Worm (Caenorhabditis elegans) whole organism, L3 larva: Measurements from ENCODE around the gene hlh-14.

ENCODE experiments used
- ZK546.5 ChIP-seq: sonication (generic microtip); optimal IDR thresholded peaks from 2 replicates; lab custom pipeline; 2017; ENCODE audit warnings: missing biosample characterization, missing genetic modification characterization
- aly-2 ChIP-seq: fragments of 150-350 bp; optimal IDR thresholded peaks from 2 replicates; lab custom pipeline; 2014; ENCODE audit warnings: missing biosample characterization, missing genetic modification characterization
- ama-1 ChIP-seq: fragments of 150-350 bp; optimal IDR thresholded peaks from 2 replicates; lab custom pipeline; 2018
- ceh-16 ChIP-seq: sonication (generic microtip); optimal IDR thresholded peaks from 2 replicates; lab custom pipeline; 2017; ENCODE audit warnings: missing biosample characterization, missing genetic modification characterization
- ceh-28 ChIP-seq: fragments of 150-350 bp; optimal IDR thresholded peaks from 2 replicates; lab custom pipeline; 2014; ENCODE audit warnings: missing biosample characterization, missing genetic modification reagents, missing genetic modification characterization
- ceh-82 ChIP-seq: fragments of 150-350 bp; optimal IDR thresholded peaks from 2 replicates; lab custom pipeline; 2014; ENCODE audit warnings: missing biosample characterization, missing genetic modification characterization
- ceh-9 ChIP-seq: sonication (generic microtip); optimal IDR thresholded peaks from 2 replicates; lab custom pipeline; 2018; ENCODE audit warnings: missing biosample characterization, missing genetic modification characterization
- daf-12 ChIP-seq: fragments of 150-350 bp; optimal IDR thresholded peaks from 2 replicates; lab custom pipeline; 2014; ENCODE audit warnings: missing biosample characterization, missing genetic modification reagents, missing genetic modification characterization
- egl-27 ChIP-seq: sonication (generic microtip); optimal IDR thresholded peaks from 4 replicates; lab custom pipeline; 2017; ENCODE audit warnings: missing biosample characterization, missing genetic modification reagents, missing genetic modification characterization
- egl-5 ChIP-seq: fragments of 150-350 bp; optimal IDR thresholded peaks from 2 replicates; lab custom pipeline; 2017; ENCODE audit warnings: missing biosample characterization, missing genetic modification reagents, missing genetic modification characterization, inconsistent platforms
- elt-1 ChIP-seq: fragments of 150-350 bp; optimal IDR thresholded peaks from 2 replicates; lab custom pipeline; 2014; ENCODE audit warnings: missing biosample characterization, missing genetic modification characterization
- elt-2 ChIP-seq: sonication (generic microtip); optimal IDR thresholded peaks from 2 replicates; lab custom pipeline; 2016; ENCODE audit warnings: missing genetic modification reagents, mild to moderate bottlenecking, missing genetic modification characterization, missing compliant biosample characterization
- elt-3 ChIP-seq, 3 experiments: fragments of 150-350 bp in 1 of 3; sonication (generic microtip) in 2 of 3; optimal IDR thresholded peaks; 2 replicates in 2 of 3; 4 replicates in 1 of 3; lab custom pipeline; 2014 to 2017; ENCODE audit warnings: missing biosample characterization in 3 of 3, missing genetic modification characterization in 3 of 3
- eor-1 ChIP-seq, 2 experiments: fragments of 150-350 bp; optimal IDR thresholded peaks; 2 replicates each; lab custom pipeline; 2014 to 2018; ENCODE audit warnings: missing biosample characterization in 2 of 2, missing genetic modification characterization in 2 of 2
- fkh-10 ChIP-seq: sonication (generic microtip); optimal IDR thresholded peaks from 2 replicates; lab custom pipeline; 2017; ENCODE audit warnings: missing biosample characterization, missing genetic modification reagents, missing genetic modification characterization
- fkh-2 ChIP-seq: fragments of 150-350 bp; optimal IDR thresholded peaks from 2 replicates; lab custom pipeline; 2014; ENCODE audit warnings: missing biosample characterization, missing genetic modification reagents, missing genetic modification characterization
- fos-1 ChIP-seq: fragments of 150-350 bp; optimal IDR thresholded peaks from 2 replicates; lab custom pipeline; 2014; ENCODE audit warnings: missing biosample characterization, missing genetic modification characterization
- hmg-11 ChIP-seq: sonication (generic microtip); optimal IDR thresholded peaks from 2 replicates; lab custom pipeline; 2016; ENCODE audit warnings: missing genetic modification characterization, missing compliant biosample characterization
- jun-1 ChIP-seq: fragments of 150-350 bp; optimal IDR thresholded peaks from 2 replicates; lab custom pipeline; 2014; ENCODE audit warnings: missing biosample characterization, missing genetic modification reagents, missing genetic modification characterization
- lin-39 ChIP-seq: fragments of 150-350 bp; optimal IDR thresholded peaks from 2 replicates; lab custom pipeline; 2018; ENCODE audit warnings: missing biosample characterization, missing genetic modification reagents, missing genetic modification characterization
- lsy-12 ChIP-seq: sonication (generic microtip); optimal IDR thresholded peaks from 2 replicates; lab custom pipeline; 2016; ENCODE audit warnings: mild to moderate bottlenecking, missing genetic modification characterization, missing compliant biosample characterization
- mml-1 ChIP-seq: fragments of 150-350 bp; sonication (generic microtip); optimal IDR thresholded peaks from 3 replicates; lab custom pipeline; 2014; ENCODE audit warnings: missing biosample characterization, missing genetic modification characterization
- nfya-1 ChIP-seq: sonication (generic microtip); optimal IDR thresholded peaks from 2 replicates; lab custom pipeline; 2017; ENCODE audit warnings: missing genetic modification characterization, mild to moderate bottlenecking, missing compliant biosample characterization, antibody characterized with exemption, moderate library complexity; ENCODE audit not compliant: insufficient read depth
- nhr-11 ChIP-seq: fragments of 150-350 bp; optimal IDR thresholded peaks from 2 replicates; lab custom pipeline; 2014; ENCODE audit warnings: missing biosample characterization, missing genetic modification characterization
- nhr-12 ChIP-seq: fragments of 150-350 bp; optimal IDR thresholded peaks from 2 replicates; lab custom pipeline; 2014; ENCODE audit warnings: missing biosample characterization, missing genetic modification characterization
- nhr-23 ChIP-seq: fragments of 150-350 bp; optimal IDR thresholded peaks from 2 replicates; lab custom pipeline; 2014; ENCODE audit warnings: missing biosample characterization, missing genetic modification reagents, missing genetic modification characterization
- nhr-237 ChIP-seq: fragments of 150-350 bp; optimal IDR thresholded peaks from 2 replicates; lab custom pipeline; 2014; ENCODE audit warnings: missing biosample characterization, missing genetic modification characterization
- nhr-25 ChIP-seq: sonication (generic microtip); optimal IDR thresholded peaks from 2 replicates; lab custom pipeline; 2017; ENCODE audit warnings: missing biosample characterization, missing genetic modification characterization
- nhr-28 ChIP-seq: fragments of 150-350 bp; optimal IDR thresholded peaks from 2 replicates; lab custom pipeline; 2014; ENCODE audit warnings: missing biosample characterization, missing genetic modification characterization
- nhr-67 ChIP-seq: fragments of 150-350 bp; optimal IDR thresholded peaks from 2 replicates; lab custom pipeline; 2014; ENCODE audit warnings: missing biosample characterization, missing genetic modification characterization
- nhr-76 ChIP-seq: fragments of 150-350 bp; sonication (generic microtip); optimal IDR thresholded peaks from 5 replicates; lab custom pipeline; 2014; ENCODE audit warnings: missing biosample characterization, missing genetic modification characterization
- nhr-77 ChIP-seq: fragments of 150-350 bp; optimal IDR thresholded peaks from 2 replicates; lab custom pipeline; 2014; ENCODE audit warnings: missing biosample characterization, missing genetic modification characterization
- pha-4 ChIP-seq: fragments of 150-350 bp; optimal IDR thresholded peaks from 2 replicates; lab custom pipeline; 2014; ENCODE audit warnings: missing biosample characterization, missing genetic modification reagents, missing genetic modification characterization
- pqm-1 ChIP-seq: fragments of 150-350 bp; optimal IDR thresholded peaks from 2 replicates; lab custom pipeline; 2017; ENCODE audit warnings: missing biosample characterization, missing genetic modification characterization, inconsistent platforms
- skn-1 ChIP-seq: fragments of 150-350 bp; optimal IDR thresholded peaks from 2 replicates; lab custom pipeline; 2014; ENCODE audit warnings: missing biosample characterization, missing genetic modification characterization
- snpc-4 ChIP-seq: fragments of 150-350 bp; optimal IDR thresholded peaks from 2 replicates; lab custom pipeline; 2014; ENCODE audit warnings: missing biosample characterization, missing genetic modification characterization
- tbx-2 ChIP-seq: sonication (generic microtip); optimal IDR thresholded peaks from 2 replicates; lab custom pipeline; 2016; ENCODE audit warnings: mild to moderate bottlenecking, missing genetic modification characterization, missing compliant biosample characterization
- unc-39 ChIP-seq: sonication (generic microtip); optimal IDR thresholded peaks from 4 replicates; lab custom pipeline; 2017; ENCODE audit warnings: missing biosample characterization, missing genetic modification characterization
- unc-62 ChIP-seq: fragments of 150-350 bp; sonication (generic microtip); optimal IDR thresholded peaks from 4 replicates; lab custom pipeline; 2014; ENCODE audit warnings: missing biosample characterization, missing genetic modification reagents, missing genetic modification characterization
- zag-1 ChIP-seq: fragments of 150-350 bp; optimal IDR thresholded peaks from 2 replicates; lab custom pipeline; 2014; ENCODE audit warnings: missing biosample characterization, missing genetic modification characterization
- ztf-11 ChIP-seq: fragments of 150-350 bp; optimal IDR thresholded peaks from 2 replicates; lab custom pipeline; 2014; ENCODE audit warnings: missing biosample characterization, missing genetic modification characterization
- ztf-4 ChIP-seq: fragments of 150-350 bp; optimal IDR thresholded peaks from 2 replicates; lab custom pipeline; 2014; ENCODE audit warnings: missing biosample characterization, missing genetic modification characterization

The hlh-14 gene

ce11 chrII:5779866-5780265 is 41.2 kb upstream of the hlh-14 start:
- TF ChIP-seq ZK546.5 (tag; lab: Kevin White, UChicago) (no peak), nfya-1 (tag; lab: Kevin White, UChicago) (peak; percentile 51), ceh-9 (tag; lab: Kevin White, UChicago) (no peak), aly-2 (no peak), nhr-12 (tag; lab: Kevin White, UChicago) (no peak), fkh-10 (GFP tag; lab: Kevin White, UChicago) (peak; percentile 21), ceh-82 (tag; lab: Kevin White, UChicago) (no peak), snpc-4 (tag; lab: Kevin White, UChicago) (no peak), ceh-28 (tag; lab: Kevin White, UChicago) (no peak), egl-5 (tag; lab: Kevin White, UChicago) (no peak), elt-2 (tag; lab: Kevin White, UChicago) (no peak), mml-1 (tag; lab: Kevin White, UChicago) (no peak), egl-27 (tag; lab: Kevin White, UChicago) (no peak), daf-12 (tag; lab: Kevin White, UChicago) (no peak), nhr-67 (tag; lab: Kevin White, UChicago) (no peak), unc-62 (GFP tag; lab: Kevin White, UChicago) (no peak), lsy-12 (no peak), fos-1 (tag; lab: Kevin White, UChicago) (no peak), eor-1 (tag; optimal IDR thresholded peaks at IDR 0.05; lab: Kevin White, UChicago) (no peak), nhr-77 (tag; lab: Kevin White, UChicago) (no peak), nhr-237 (no peak), nhr-28 (tag; lab: Kevin White, UChicago) (no peak), pqm-1 (tag; lab: Kevin White, UChicago) (no peak), ztf-11 (tag; lab: Kevin White, UChicago) (no peak), unc-39 (tag; lab: Kevin White, UChicago) (no peak), elt-1 (tag; lab: Kevin White, UChicago) (no peak), tbx-2 (tag; lab: Kevin White, UChicago) (no peak), lin-39 (tag; lab: Kevin White, UChicago) (peak; percentile 1), skn-1 (peak; percentile 22), ceh-16 (tag; lab: Kevin White, UChicago) (no peak), nhr-76 (tag; lab: Kevin White, UChicago) (no peak), hmg-11 (peak; percentile 56), jun-1 (tag; lab: Kevin White, UChicago) (no peak), fkh-2 (tag; lab: Kevin White, UChicago) (no peak), ztf-4 (tag; lab: Kevin White, UChicago) (no peak), nhr-23 (no peak)

ce11 chrII:5777372-5777771 is 38.7 kb upstream of the hlh-14 start:
- TF ChIP-seq ama-1 (lab: Kevin White, UChicago) (no peak), fkh-10 (GFP tag; lab: Kevin White, UChicago) (no peak), elt-2 (tag; lab: Kevin White, UChicago) (no peak), snpc-4 (tag; lab: Kevin White, UChicago) (no peak), nhr-23 (no peak), pha-4 (no peak), elt-3 (tag; optimal IDR thresholded peaks at IDR 0.05; lab: Kevin White, UChicago) (no peak), nfya-1 (tag; lab: Kevin White, UChicago) (no peak), fkh-2 (tag; lab: Kevin White, UChicago) (no peak), pqm-1 (tag; lab: Kevin White, UChicago) (no peak), jun-1 (tag; lab: Kevin White, UChicago) (no peak), nhr-25 (tag; lab: Kevin White, UChicago) (no peak), aly-2 (no peak), lsy-12 (no peak), daf-12 (tag; lab: Kevin White, UChicago) (no peak), nhr-11 (no peak), egl-5 (tag; lab: Kevin White, UChicago) (no peak), ceh-28 (tag; lab: Kevin White, UChicago) (no peak), elt-1 (tag; lab: Kevin White, UChicago) (no peak), zag-1 (tag; lab: Kevin White, UChicago) (no peak)
- TF ChIP-seq, all 47 proteins: peak for 0
